Worm (Caenorhabditis elegans): ENCODE results near the gene exos-1.

Gene exos-1

ce11 chrIII:11036132-11036531 lies 27.3 kb downstream of the exos-1 start:
- TF ChIP-seq pax-1 (tag; optimal IDR thresholded peaks at IDR 0.05) (peak; percentile 41), unc-55 (GFP tag; optimal IDR thresholded peaks at IDR 0.05) (peak; percentile 48), unc-42 (tag; optimal IDR thresholded peaks at IDR 0.05) (peak; percentile 6), hlh-6 (tag; optimal IDR thresholded peaks at IDR 0.05) (no peak), ceh-30 (tag; optimal IDR thresholded peaks at IDR 0.05) (no peak), nfya-1 (tag; optimal IDR thresholded peaks at IDR 0.05) (peak; percentile 61), unc-86 (tag; optimal IDR thresholded peaks at IDR 0.05) (peak; percentile 1), ttx-3 (tag; optimal IDR thresholded peaks at IDR 0.05) (no peak), pat-9 (tag; optimal IDR thresholded peaks at IDR 0.05) (no peak), ceh-31 (tag; optimal IDR thresholded peaks at IDR 0.05) (peak; percentile 21)

- TF ChIP-seq unc-3 (GFP tag; conservative IDR thresholded peaks at IDR 0.05) (no peak), unc-3 (tag; optimal IDR thresholded peaks at IDR 0.05) (no peak), rnt-1 (tag; optimal IDR thresholded peaks at IDR 0.05) (no peak), pat-9 (tag; optimal IDR thresholded peaks at IDR 0.05) (no peak), pha-2 (tag; optimal IDR thresholded peaks at IDR 0.05) (no peak), nfya-1 (tag; optimal IDR thresholded peaks at IDR 0.05) (no peak), lin-11 (tag; optimal IDR thresholded peaks at IDR 0.05) (no peak), unc-42 (tag; optimal IDR thresholded peaks at IDR 0.05) (no peak), hlh-6 (tag; optimal IDR thresholded peaks at IDR 0.05) (no peak), ceh-34 (tag; optimal IDR thresholded peaks at IDR 0.05) (no peak), fkh-6 (tag; optimal IDR thresholded peaks at IDR 0.05) (no peak), nhr-11 (tag; optimal IDR thresholded peaks at IDR 0.05) (no peak), mec-3 (tag; optimal IDR thresholded peaks at IDR 0.05; ENCODE audit: borderline replicate concordance) (no peak), dve-1 (tag; optimal IDR thresholded peaks at IDR 0.05) (no peak), T23F11.4 (GFP tag; optimal IDR thresholded peaks at IDR 0.05) (no peak), ama-1 (optimal IDR thresholded peaks at IDR 0.05) (no peak), nhr-232 (tag; optimal IDR thresholded peaks at IDR 0.05) (no peak), ceh-6 (GFP tag; optimal IDR thresholded peaks at IDR 0.05) (no peak), lim-6 (tag; optimal IDR thresholded peaks at IDR 0.05) (no peak)
Observed at ce11 chrIII:11036640-11037039, 27.8 kb downstream of the exos-1 start, which contains the start of gene spat-2. Gene spat-2, plus strand, starts transcription at chrIII:11036940.

- TF ChIP-seq tbx-2 (tag; optimal IDR thresholded peaks at IDR 0.05) (peak; percentile 25), nfya-1 (tag; optimal IDR thresholded peaks at IDR 0.05) (peak; percentile 30), pqm-1 (tag; optimal IDR thresholded peaks at IDR 0.05) (no peak), unc-42 (tag; optimal IDR thresholded peaks at IDR 0.05) (peak; percentile 26), elt-2 (tag; optimal IDR thresholded peaks at IDR 0.05) (no peak), ceh-31 (tag; optimal IDR thresholded peaks at IDR 0.05) (peak; percentile 5)
Observed at ce11 chrIII:11039250-11039649, 30.4 kb downstream of the exos-1 start.

DNA sequence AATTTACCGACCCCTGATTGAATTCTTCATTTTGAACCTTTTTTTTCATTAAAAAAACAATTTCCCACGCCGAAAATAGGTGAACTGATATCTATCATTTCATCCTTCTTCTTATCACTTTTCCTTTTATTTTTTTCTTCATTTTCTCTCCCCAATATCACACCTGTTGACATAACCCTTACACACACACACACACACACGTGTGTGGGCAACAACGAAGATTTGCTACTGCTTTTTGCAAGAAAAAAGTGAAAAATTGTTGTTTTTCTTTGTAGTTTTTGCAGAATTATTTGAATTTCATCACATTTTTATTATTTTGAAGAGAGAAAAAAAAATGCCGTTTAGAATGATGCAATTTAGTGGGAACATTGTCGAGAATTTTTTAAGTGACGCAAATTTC lies 31.8 kb downstream of the exos-1 start:
- TF ChIP-seq mec-3 (tag; optimal IDR thresholded peaks at IDR 0.05; ENCODE audit: borderline replicate concordance), result no peak
- TF ChIP-seq K02D7.2 (tag; optimal IDR thresholded peaks at IDR 0.05), result no peak
- no peak for TF ChIP-seq ceh-22 (tag; optimal IDR thresholded peaks at IDR 0.05)
- TF ChIP-seq ceh-2 (tag; optimal IDR thresholded peaks at IDR 0.05), result no peak
- no peak for TF ChIP-seq pros-1 (tag; optimal IDR thresholded peaks at IDR 0.05)
- no peak for TF ChIP-seq gmeb-2 (tag; optimal IDR thresholded peaks at IDR 0.05)
- no peak for TF ChIP-seq npax-4 (tag; optimal IDR thresholded peaks at IDR 0.05)
- TF ChIP-seq pqm-1 (tag; optimal IDR thresholded peaks at IDR 0.05), result no peak
- TF ChIP-seq F13H6.1 (tag; optimal IDR thresholded peaks at IDR 0.05), result no peak
- TF ChIP-seq unc-42 (tag; optimal IDR thresholded peaks at IDR 0.05), result no peak
- TF ChIP-seq fkh-6 (tag; optimal IDR thresholded peaks at IDR 0.05), result no peak
- TF ChIP-seq hlh-30 (tag; optimal IDR thresholded peaks at IDR 0.05; ENCODE audit: insufficient read depth), result no peak
- TF ChIP-seq elt-4 (tag; optimal IDR thresholded peaks at IDR 0.05), result no peak
- no peak for TF ChIP-seq pha-4 (tag; optimal IDR thresholded peaks at IDR 0.05)
- TF ChIP-seq ref-2 (tag; optimal IDR thresholded peaks at IDR 0.05), result no peak
